Worm (Caenorhabditis elegans) whole organism, L4/young adult: Measurements from ENCODE around the gene Y69A2AR.31.

Experiments used
- dao-5 ChIP-seq: sonication (generic microtip); optimal IDR thresholded peaks from 2 replicates; lab custom pipeline; 2016; ENCODE audit warnings: missing genotype, missing genetic modification characterization, moderate library complexity, missing compliant biosample characterization
- him-1 ChIP-seq: sonication (generic microtip); optimal IDR thresholded peaks from 2 replicates; lab custom pipeline; 2016; ENCODE audit warnings: missing genotype, missing genetic modification reagents, missing genetic modification characterization, missing compliant biosample characterization

DNA sequence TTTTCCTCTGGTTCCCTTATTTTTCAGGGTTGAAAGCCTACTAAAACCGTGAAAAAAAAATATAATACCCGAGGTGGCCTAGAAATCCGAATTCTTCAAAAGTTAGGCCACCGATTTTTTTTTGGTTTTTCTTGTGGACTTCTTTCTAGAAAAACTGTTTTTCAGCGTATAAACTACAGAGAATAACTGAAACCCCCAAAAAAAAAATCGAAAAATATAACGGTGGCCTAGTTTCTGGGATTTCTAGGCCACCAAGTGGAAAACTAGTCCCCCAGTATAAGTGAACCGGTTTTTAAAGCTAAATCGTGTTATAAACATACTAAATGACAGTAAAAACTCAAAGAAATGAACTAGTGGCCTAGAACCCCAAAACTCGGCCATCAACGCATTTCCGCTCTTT is 41.9 kb upstream of the Y69A2AR.31 start:
- no peak for TF ChIP-seq dao-5
- no peak for TF ChIP-seq him-1 (tag; lab: Kevin White, UChicago)
